Worm (Caenorhabditis elegans): ENCODE measurements around the gene Y2H9A.6.

Y2H9A.6 gene

DNA sequence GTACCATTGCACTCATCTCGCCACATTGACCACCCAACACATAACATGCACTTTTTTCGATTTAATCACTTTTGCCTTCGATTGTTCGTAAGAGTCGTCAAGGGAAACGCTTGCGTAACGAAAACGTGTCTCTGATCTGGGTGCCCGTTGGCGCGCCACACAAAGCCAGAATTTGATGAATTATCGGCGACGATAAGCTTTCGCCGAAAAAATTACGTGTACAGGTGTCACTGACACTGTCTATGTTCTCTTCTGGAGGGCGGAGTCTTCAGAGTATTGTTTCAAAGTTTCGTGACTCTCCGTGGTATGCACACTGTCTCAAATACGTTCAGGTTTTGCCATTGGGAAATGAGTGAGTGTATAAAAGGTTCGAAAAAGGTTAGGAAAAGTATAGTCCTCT lies 32.9 kb upstream of the Y2H9A.6 start, which contains the start of gene F53F1.4:
TSS of gene F53F1.4 (plus strand) at position 390 of the 400 bp plus-strand sequence.
- no peak for TF ChIP-seq ref-2 (tag; optimal IDR thresholded peaks at IDR 0.05)
- TF ChIP-seq tbx-7 (tag; optimal IDR thresholded peaks at IDR 0.05): no peak
- TF ChIP-seq elt-2 (tag; optimal IDR thresholded peaks at IDR 0.05): no peak
- TF ChIP-seq mec-3 (tag; optimal IDR thresholded peaks at IDR 0.05; ENCODE audit: borderline replicate concordance): no peak
- no peak for TF ChIP-seq eyg-1 (tag; optimal IDR thresholded peaks at IDR 0.05)
- no peak for TF ChIP-seq npax-4 (tag; optimal IDR thresholded peaks at IDR 0.05)
- TF ChIP-seq pros-1 (tag; optimal IDR thresholded peaks at IDR 0.05): no peak
- no peak for TF ChIP-seq pha-2 (tag; optimal IDR thresholded peaks at IDR 0.05)
- no peak for TF ChIP-seq C38D4.7 (GFP tag; optimal IDR thresholded peaks at IDR 0.05)
- TF ChIP-seq hlh-6 (tag; optimal IDR thresholded peaks at IDR 0.05): no peak
- TF ChIP-seq syd-9 (tag; optimal IDR thresholded peaks at IDR 0.05): no peak

DNA sequence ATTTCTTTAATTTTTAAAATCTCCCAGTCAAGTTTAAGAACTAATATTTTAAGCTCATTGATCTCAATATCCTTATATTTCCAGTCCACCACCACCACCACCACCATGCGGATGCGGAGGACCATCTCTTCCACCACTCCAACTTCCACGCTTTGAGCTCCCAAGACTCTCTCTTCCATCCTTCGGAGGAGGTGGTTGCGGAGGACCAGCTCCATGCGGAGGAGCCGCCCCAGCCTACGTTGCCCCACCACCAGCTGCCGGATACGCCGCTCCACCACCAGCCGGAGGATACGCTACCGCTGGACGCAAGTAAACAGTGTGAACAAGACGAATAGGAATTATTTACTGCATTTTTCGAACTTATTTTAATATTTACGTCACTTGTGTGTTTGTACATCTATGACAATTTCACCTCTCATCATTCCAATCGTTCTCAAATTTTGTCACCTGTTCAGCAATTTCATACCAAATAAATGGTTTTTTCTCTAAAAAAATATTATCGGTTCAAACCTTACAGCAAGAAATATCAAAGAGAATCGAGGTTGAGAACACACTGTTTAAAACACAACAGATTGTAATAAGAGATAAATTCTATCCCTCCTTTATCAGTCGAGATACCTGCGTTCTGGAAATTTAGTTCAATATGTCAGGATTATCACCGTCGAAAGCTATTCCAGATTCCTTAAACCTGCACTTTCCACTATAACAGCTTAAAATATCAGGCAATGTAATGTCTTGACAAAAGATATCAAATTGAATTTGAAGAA lies 32.2 kb upstream of the Y2H9A.6 start:
- TF ChIP-seq fkh-6 (tag; optimal IDR thresholded peaks at IDR 0.05) (peak; percentile 5), lin-11 (tag; optimal IDR thresholded peaks at IDR 0.05) (no peak), ceh-19 (GFP tag; optimal IDR thresholded peaks at IDR 0.05) (peak; percentile 17)

DNA sequence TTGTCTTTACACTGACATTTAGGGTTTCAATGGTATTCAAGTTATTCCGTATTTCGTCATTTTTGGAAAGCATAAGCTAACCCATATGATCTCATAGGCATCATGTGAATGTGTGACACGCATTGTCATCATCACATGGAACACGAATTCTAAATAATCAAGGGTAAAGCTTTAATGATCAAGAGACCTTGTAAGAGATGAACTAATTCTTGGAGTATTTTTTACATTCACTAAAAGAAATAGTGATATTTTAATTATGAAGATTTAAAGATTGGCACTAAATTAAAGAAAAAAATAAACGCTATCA lies 31.7 kb upstream of the Y2H9A.6 start:
- no peak for TF ChIP-seq unc-55 (GFP tag; optimal IDR thresholded peaks at IDR 0.05)
- no peak for TF ChIP-seq pha-4 (tag; optimal IDR thresholded peaks at IDR 0.05)
- no peak for TF ChIP-seq dve-1 (tag; optimal IDR thresholded peaks at IDR 0.05)
- no peak for TF ChIP-seq K09A11.1 (tag; optimal IDR thresholded peaks at IDR 0.05; ENCODE audit: insufficient read depth)
- TF ChIP-seq pat-9 (tag; optimal IDR thresholded peaks at IDR 0.05): no peak
- no peak for TF ChIP-seq ceh-19 (GFP tag; optimal IDR thresholded peaks at IDR 0.05)
- no peak for TF ChIP-seq unc-86 (tag; optimal IDR thresholded peaks at IDR 0.05)
- TF ChIP-seq ceh-9 (tag; optimal IDR thresholded peaks at IDR 0.05): no peak
- TF ChIP-seq ceh-14 (tag; optimal IDR thresholded peaks at IDR 0.05): no peak
- no peak for TF ChIP-seq ceh-45 (GFP tag; IDR thresholded peaks at IDR 0.05)
- no peak for TF ChIP-seq fkh-6 (tag; optimal IDR thresholded peaks at IDR 0.05)
- TF ChIP-seq hlh-6 (tag; optimal IDR thresholded peaks at IDR 0.05): no peak
- TF ChIP-seq ceh-2 (tag; optimal IDR thresholded peaks at IDR 0.05): no peak
- TF ChIP-seq madf-2 (tag; optimal IDR thresholded peaks at IDR 0.05): no peak
- TF ChIP-seq ceh-22 (tag; optimal IDR thresholded peaks at IDR 0.05): no peak
- no peak for TF ChIP-seq pqm-1 (tag; optimal IDR thresholded peaks at IDR 0.05)

DNA sequence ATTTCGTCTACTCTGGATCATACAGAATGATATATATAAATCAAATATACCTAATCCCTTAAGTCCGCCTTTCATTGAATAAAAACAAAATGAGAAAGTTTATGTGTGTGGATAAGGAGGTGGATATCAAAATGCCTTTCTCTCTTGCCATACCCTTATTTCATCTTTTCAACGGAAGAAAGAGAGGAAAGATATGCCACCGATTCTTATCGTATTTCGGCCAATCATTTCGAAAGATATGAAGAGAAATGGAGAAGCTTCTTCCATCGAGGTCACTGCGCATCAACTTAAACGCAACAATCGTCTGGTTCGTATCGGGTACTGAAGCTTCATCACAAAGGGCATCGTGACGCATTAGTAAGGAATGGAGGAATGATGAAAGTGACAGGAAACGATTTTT lies 30.3 kb upstream of the Y2H9A.6 start:
- no peak for TF ChIP-seq hlh-30 (tag; optimal IDR thresholded peaks at IDR 0.05; ENCODE audit: insufficient read depth)
- TF ChIP-seq pqm-1 (tag; optimal IDR thresholded peaks at IDR 0.05): no peak
- TF ChIP-seq mec-3 (tag; optimal IDR thresholded peaks at IDR 0.05; ENCODE audit: borderline replicate concordance): no peak
- no peak for TF ChIP-seq ceh-18 (tag; optimal IDR thresholded peaks at IDR 0.05)
- TF ChIP-seq pha-2 (tag; optimal IDR thresholded peaks at IDR 0.05): no peak
- no peak for TF ChIP-seq dve-1 (tag; optimal IDR thresholded peaks at IDR 0.05)
- no peak for TF ChIP-seq ref-2 (tag; optimal IDR thresholded peaks at IDR 0.05)
- no peak for TF ChIP-seq che-1 (tag; optimal IDR thresholded peaks at IDR 0.05)
- TF ChIP-seq madf-2 (tag; optimal IDR thresholded peaks at IDR 0.05): no peak
- no peak for TF ChIP-seq ceh-30 (tag; optimal IDR thresholded peaks at IDR 0.05)
- TF ChIP-seq dmd-4 (tag; optimal IDR thresholded peaks at IDR 0.05; ENCODE audit: borderline replicate concordance): no peak
- TF ChIP-seq fkh-10 (GFP tag; optimal IDR thresholded peaks at IDR 0.05): no peak
- no peak for TF ChIP-seq odd-2 (tag; optimal IDR thresholded peaks at IDR 0.05)

DNA sequence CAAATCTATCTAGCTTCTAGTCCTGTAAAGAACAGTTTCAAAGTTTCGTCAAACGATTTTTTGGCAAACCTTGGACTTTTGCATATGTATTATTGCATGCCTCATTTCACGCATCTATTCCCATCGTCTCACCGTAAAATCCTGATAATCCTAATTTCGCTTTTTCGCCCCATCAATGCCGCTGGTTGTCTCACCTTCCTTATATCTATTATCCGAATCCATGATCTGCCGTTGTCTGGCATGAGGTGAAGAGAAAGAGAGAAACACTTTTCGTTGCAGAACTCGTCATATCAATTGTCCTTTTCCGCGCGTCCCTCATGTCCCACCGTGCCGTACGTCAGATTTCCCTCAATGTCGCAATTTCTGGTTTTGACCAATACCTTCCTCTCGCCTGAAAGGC lies 29.1 kb upstream of the Y2H9A.6 start, which contains the start of gene cut-2:
TSS of gene cut-2 (plus strand) at position 365 of the 400 bp plus-strand sequence.
- TF ChIP-seq rnt-1 (tag; optimal IDR thresholded peaks at IDR 0.05): peak; percentile 31
- no peak for TF ChIP-seq ceh-45 (GFP tag; IDR thresholded peaks at IDR 0.05)

Measured in whole organism, late embryonic.